Worm (Caenorhabditis elegans) whole organism, L2 larva: ENCODE results near the gene hsp-4.

ENCODE experiments used
- elt-3 ChIP-seq: sonication (generic microtip); optimal IDR thresholded peaks from 2 replicates; lab custom pipeline; 2017; ENCODE audit warnings: missing biosample characterization, missing genetic modification characterization
- snpc-4 ChIP-seq: fragments of 150-350 bp; optimal IDR thresholded peaks from 2 replicates; lab custom pipeline; 2014; ENCODE audit warnings: missing biosample characterization, missing genetic modification characterization

ce11 chrII:7396081-7396480 lies 43.6 kb upstream of the hsp-4 start:
- TF ChIP-seq elt-3 (tag; lab: Kevin White, UChicago) = no peak
- TF ChIP-seq snpc-4 (tag; lab: Kevin White, UChicago) = no peak
